Fruit fly (Drosophila melanogaster) whole organism, larva: ENCODE data around the gene CG12783.

Experiments
- noc ChIP-seq: fragments of 200-800 bp; sonication (Bioruptor generic); optimal IDR thresholded peaks from 3 replicates; lab custom pipeline; 2019; ENCODE audit warnings: missing biosample characterization, mild to moderate bottlenecking, missing genetic modification characterization, moderate library complexity

CG12783 gene

dm6 chr3R:16613300-16613699, at the start of gene CG12783:
TSS of gene CG12783 (minus strand) at chr3R:16613400.
- no peak for TF ChIP-seq noc (tag; lab: Kevin White, UChicago)

dm6 chr3R:16661693-16662092, 48.5 kb upstream of the CG12783 start:
- no peak for TF ChIP-seq noc (tag; lab: Kevin White, UChicago)

dm6 chr3R:16655494-16656493, 42.6 kb upstream of the CG12783 start, which contains the start of gene modSP:
TSS of gene modSP (minus strand) at chr3R:16655662.
- no peak for TF ChIP-seq noc (tag; lab: Kevin White, UChicago)

- no peak for TF ChIP-seq noc (tag; lab: Kevin White, UChicago)
Measured at dm6 chr3R:16655000-16655493, 41.8 kb upstream of the CG12783 start.

dm6 chr3R:16652091-16652490, 38.9 kb upstream of the CG12783 start, which contains the start of gene CG14907:
TSS of gene CG14907 (minus strand) at chr3R:16652319.
- peak; percentile 20 for TF ChIP-seq noc (tag; lab: Kevin White, UChicago)

- TF ChIP-seq noc (tag; lab: Kevin White, UChicago): no peak
Measured at dm6 chr3R:16650950-16651349, 37.8 kb upstream of the CG12783 start, which contains the start of gene Mettl4. TSS of gene Mettl4 (minus strand) at chr3R:16651157.

- no peak for TF ChIP-seq noc (tag; lab: Kevin White, UChicago)
Measured at dm6 chr3R:16649282-16649681, 36.1 kb upstream of the CG12783 start.

- TF ChIP-seq noc (tag; lab: Kevin White, UChicago): no peak
Measured at dm6 chr3R:16647716-16648016, 34.5 kb upstream of the CG12783 start.

- TF ChIP-seq noc (tag; lab: Kevin White, UChicago): no peak
Measured at dm6 chr3R:16646952-16647715, 33.9 kb upstream of the CG12783 start, which contains the start of the genes CG10324 and CCT3. TSS of gene CG10324 (minus strand) at chr3R:16647004. TSS of gene CCT3 (plus strand) at chr3R:16647605.

dm6 chr3R:16643591-16643990, 30.4 kb upstream of the CG12783 start, which contains the start of gene Arl6IP1:
TSS of gene Arl6IP1 (plus strand) at chr3R:16643605.
- no peak for TF ChIP-seq noc (tag; lab: Kevin White, UChicago)

- no peak for TF ChIP-seq noc (tag; lab: Kevin White, UChicago)
Measured at dm6 chr3R:16640005-16640408, 26.8 kb upstream of the CG12783 start, which contains the start of gene nonA-l. TSS of gene nonA-l (plus strand) at chr3R:16640205.

- no peak for TF ChIP-seq noc (tag; lab: Kevin White, UChicago)
Measured at dm6 chr3R:16632698-16633097, 19.5 kb upstream of the CG12783 start.

- no peak for TF ChIP-seq noc (tag; lab: Kevin White, UChicago)
Measured at dm6 chr3R:16630564-16630963, 17.4 kb upstream of the CG12783 start.

dm6 chr3R:16626899-16627432, 13.8 kb upstream of the CG12783 start:
- no peak for TF ChIP-seq noc (tag; lab: Kevin White, UChicago)

- TF ChIP-seq noc (tag; lab: Kevin White, UChicago): no peak
Measured at dm6 chr3R:16625844-16626430, 12.7 kb upstream of the CG12783 start.
